Worm (Caenorhabditis elegans): ENCODE results near the gene K03B8.11.

The K03B8.11 gene

ce11 chrV:11372284-11372878, 17.9 kb downstream of the K03B8.11 start:
- no peak for TF ChIP-seq W03F9.2 (tag; optimal IDR thresholded peaks at IDR 0.05)
- no peak for TF ChIP-seq him-1 (tag; optimal IDR thresholded peaks at IDR 0.05)
- TF ChIP-seq dao-5 (tag; optimal IDR thresholded peaks at IDR 0.05) = no peak

- no peak for TF ChIP-seq him-1 (tag; optimal IDR thresholded peaks at IDR 0.05)
- TF ChIP-seq dao-5 (tag; optimal IDR thresholded peaks at IDR 0.05) = no peak
- TF ChIP-seq W03F9.2 (tag; optimal IDR thresholded peaks at IDR 0.05) = no peak
Observed at ce11 chrV:11366129-11366528, 24.2 kb downstream of the K03B8.11 start, which contains the start of gene dop-5. TSS of gene dop-5 (minus strand) at chrV:11366229.

DNA sequence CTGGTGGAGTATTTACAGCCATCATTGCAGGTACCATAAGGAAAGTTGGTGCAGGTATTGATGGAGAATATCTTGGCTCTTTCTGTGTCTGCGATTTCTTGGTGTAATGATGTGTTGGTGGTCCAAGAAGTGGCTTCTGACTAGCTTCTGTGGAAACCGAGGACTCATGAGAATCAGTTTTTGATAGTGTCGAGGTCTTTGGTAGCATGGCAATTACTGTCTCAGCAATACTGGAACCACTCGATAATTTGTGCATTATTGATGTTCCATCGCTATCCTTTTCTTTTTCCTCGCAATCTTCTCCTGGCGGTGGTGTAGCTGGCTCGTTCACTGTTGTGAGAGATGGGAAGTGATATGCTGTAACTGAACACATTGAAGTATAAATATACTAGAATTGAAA, 26.7 kb downstream of the K03B8.11 start:
- TF ChIP-seq dao-5 (tag; optimal IDR thresholded peaks at IDR 0.05) (no peak), W03F9.2 (tag; optimal IDR thresholded peaks at IDR 0.05) (no peak), him-1 (tag; optimal IDR thresholded peaks at IDR 0.05) (no peak)

DNA sequence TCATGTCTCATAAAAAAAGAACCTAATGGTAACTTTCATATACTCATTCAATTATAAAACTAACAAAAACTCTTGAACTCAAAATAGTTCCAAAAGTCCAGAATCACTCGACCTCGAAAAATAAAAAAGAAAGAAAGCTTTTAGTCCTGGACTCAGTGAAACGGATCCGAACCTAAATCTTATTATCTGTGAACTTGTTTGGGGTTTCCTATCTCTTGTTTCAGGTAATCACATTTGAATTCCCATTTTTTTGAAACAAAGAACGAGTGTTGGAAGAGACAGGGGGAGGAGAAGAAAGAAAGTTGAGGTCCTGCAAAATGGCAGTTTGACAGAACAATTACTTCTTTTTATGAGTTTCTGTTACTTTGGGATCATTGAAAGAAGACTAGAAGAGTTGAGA, 36.0 kb downstream of the K03B8.11 start:
- TF ChIP-seq W03F9.2 (tag; optimal IDR thresholded peaks at IDR 0.05) (no peak), dao-5 (tag; optimal IDR thresholded peaks at IDR 0.05) (no peak), him-1 (tag; optimal IDR thresholded peaks at IDR 0.05) (no peak)

DNA sequence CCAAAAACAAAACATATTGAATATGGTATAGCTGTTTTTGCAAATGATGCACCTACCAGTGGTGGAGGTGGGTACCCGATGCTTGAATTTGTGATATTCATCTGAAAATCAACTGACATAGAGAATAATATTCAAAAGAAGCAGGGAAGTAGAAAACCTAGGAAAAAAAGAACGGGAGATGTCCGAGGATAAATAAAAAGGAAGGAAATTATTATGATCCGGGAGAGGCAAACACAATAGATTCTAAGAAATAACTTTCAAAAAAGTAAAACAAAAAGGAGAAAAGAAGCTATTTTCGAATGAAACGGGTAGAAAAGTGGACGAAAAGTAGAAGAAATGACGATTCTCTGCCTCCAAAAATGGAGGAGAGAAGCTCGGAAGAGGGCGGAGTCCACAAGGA, 37.4 kb downstream of the K03B8.11 start, which contains the start of gene npr-25:
Gene npr-25 (minus strand): TSS at position 101 of the 400 bp plus-strand sequence.
- TF ChIP-seq him-1 (tag; optimal IDR thresholded peaks at IDR 0.05) (no peak), W03F9.2 (tag; optimal IDR thresholded peaks at IDR 0.05) (no peak), dao-5 (tag; optimal IDR thresholded peaks at IDR 0.05) (no peak)

ce11 chrV:11351263-11351662, 39.0 kb downstream of the K03B8.11 start:
- TF ChIP-seq W03F9.2 (tag; optimal IDR thresholded peaks at IDR 0.05) (no peak), dao-5 (tag; optimal IDR thresholded peaks at IDR 0.05) (no peak), him-1 (tag; optimal IDR thresholded peaks at IDR 0.05) (no peak)

DNA sequence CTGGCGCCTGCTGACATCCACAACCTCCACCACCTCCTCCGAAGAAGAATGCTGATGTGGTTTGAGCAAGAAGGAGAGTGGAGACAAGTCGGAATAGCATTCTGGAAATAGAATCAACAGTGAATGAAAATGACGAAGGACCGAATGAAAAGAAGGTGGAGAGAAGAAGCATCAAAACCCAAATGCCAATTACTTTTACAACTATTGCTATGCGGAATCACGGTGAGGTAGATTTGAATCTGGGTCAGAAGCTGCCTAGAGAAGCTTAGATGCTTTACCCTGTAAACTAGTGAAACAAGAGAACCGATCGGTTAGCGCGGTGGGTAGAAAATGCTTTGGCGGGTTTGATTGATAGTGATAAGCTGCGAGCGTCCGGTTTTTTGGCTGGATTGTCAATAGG, 43.4 kb downstream of the K03B8.11 start, which contains the start of gene grl-7:
Gene grl-7 (minus strand): TSS at position 101 of the 400 bp plus-strand sequence.
- TF ChIP-seq W03F9.2 (tag; optimal IDR thresholded peaks at IDR 0.05) (no peak), dao-5 (tag; optimal IDR thresholded peaks at IDR 0.05) (no peak), him-1 (tag; optimal IDR thresholded peaks at IDR 0.05) (no peak)

DNA sequence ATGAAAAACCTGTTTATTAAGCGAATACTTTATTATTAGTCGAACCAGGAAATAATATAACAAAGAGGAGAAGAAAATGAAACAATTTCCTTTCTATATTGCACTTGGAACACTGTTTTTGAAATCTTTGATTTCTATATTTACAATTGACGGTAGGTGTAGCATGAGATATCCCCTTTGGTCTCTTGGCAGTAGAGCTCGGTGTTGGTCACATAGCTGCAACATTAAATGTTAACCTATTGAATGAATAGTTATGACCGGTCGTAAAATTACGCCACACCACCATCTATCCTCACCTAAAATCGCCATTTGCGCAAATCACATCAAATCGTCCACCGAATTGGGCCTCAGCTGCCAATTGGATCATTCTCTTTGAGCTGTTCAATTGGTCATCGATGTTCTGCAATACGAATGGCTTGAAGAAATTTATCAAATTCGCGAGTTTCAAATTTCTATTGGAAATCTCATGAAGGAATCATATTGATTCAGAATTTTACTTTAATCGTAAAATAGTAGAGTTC, 45.4 kb downstream of the K03B8.11 start:
- TF ChIP-seq him-1 (tag; optimal IDR thresholded peaks at IDR 0.05) (no peak), W03F9.2 (tag; optimal IDR thresholded peaks at IDR 0.05) (no peak), dao-5 (tag; optimal IDR thresholded peaks at IDR 0.05) (no peak)

DNA sequence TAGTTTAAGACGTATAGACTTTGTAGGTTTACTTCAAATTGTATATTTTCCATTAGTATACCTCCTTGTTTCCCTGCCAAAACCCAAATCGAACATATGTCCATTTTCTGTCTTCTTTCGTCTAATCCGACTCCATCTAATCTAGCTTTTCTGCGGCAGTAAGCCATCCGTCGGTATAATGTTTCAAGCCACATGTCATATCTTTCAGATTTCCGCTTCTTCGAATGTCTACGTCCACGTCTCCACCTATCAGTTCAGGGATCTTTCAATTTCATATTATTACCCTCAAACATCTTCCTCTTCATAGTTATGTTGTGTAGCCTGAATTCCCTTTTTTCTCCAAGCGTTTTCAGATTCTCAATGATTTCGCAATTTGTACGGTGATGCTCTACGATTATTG, 46.2 kb downstream of the K03B8.11 start:
- TF ChIP-seq dao-5 (tag; optimal IDR thresholded peaks at IDR 0.05) (no peak), W03F9.2 (tag; optimal IDR thresholded peaks at IDR 0.05) (no peak), him-1 (tag; optimal IDR thresholded peaks at IDR 0.05) (no peak)

- TF ChIP-seq dao-5 (tag; optimal IDR thresholded peaks at IDR 0.05) (no peak), him-1 (tag; optimal IDR thresholded peaks at IDR 0.05) (no peak), W03F9.2 (tag; optimal IDR thresholded peaks at IDR 0.05) (no peak)
Observed at ce11 chrV:11341913-11342312, 48.4 kb downstream of the K03B8.11 start, which contains the start of gene T02E9.5. TSS of gene T02E9.5 (plus strand) at chrV:11342233.

- no peak for TF ChIP-seq W03F9.2 (tag; optimal IDR thresholded peaks at IDR 0.05)
- TF ChIP-seq him-1 (tag; optimal IDR thresholded peaks at IDR 0.05) = no peak
- TF ChIP-seq dao-5 (tag; optimal IDR thresholded peaks at IDR 0.05) = no peak
Observed at ce11 chrV:11341130-11341675, 49.1 kb downstream of the K03B8.11 start.
